Fruit fly (Drosophila melanogaster): ENCODE measurements around the gene CG6040.

dm6 chr3R:19103189-19103588, 6.4 kb downstream of the CG6040 start:
- no peak for TF ChIP-seq dl (GFP tag; optimal IDR thresholded peaks at IDR 0.05; ENCODE audit: insufficient read depth in 1 of 2, partially characterized antibody in 2 of 2)
- no peak for TF ChIP-seq usp (GFP tag; optimal IDR thresholded peaks at IDR 0.05)
- TF ChIP-seq foxo (GFP tag; optimal IDR thresholded peaks at IDR 0.05): no peak
- TF ChIP-seq CrebA (GFP tag; optimal IDR thresholded peaks at IDR 0.05; ENCODE audit: borderline replicate concordance): no peak
- no peak for TF ChIP-seq Dfd (GFP tag; optimal IDR thresholded peaks at IDR 0.05)
- TF ChIP-seq psq (GFP tag; optimal IDR thresholded peaks at IDR 0.05): no peak
- TF ChIP-seq pan (optimal IDR thresholded peaks at IDR 0.05): no peak
- no peak for TF ChIP-seq Dif (GFP tag; optimal IDR thresholded peaks at IDR 0.05; ENCODE audit: partially characterized antibody)
- no peak for TF ChIP-seq brk (GFP tag; optimal IDR thresholded peaks at IDR 0.05)
- no peak for TF ChIP-seq Vsx2 (GFP tag; optimal IDR thresholded peaks at IDR 0.05; ENCODE audit: partially characterized antibody)
- TF ChIP-seq CG32264 (GFP tag; optimal IDR thresholded peaks at IDR 0.05): no peak
- TF ChIP-seq Hnf4 (GFP tag; optimal IDR thresholded peaks at IDR 0.05): no peak
- TF ChIP-seq lola (GFP tag; optimal IDR thresholded peaks at IDR 0.05): no peak
- no peak for TF ChIP-seq br (GFP tag; optimal IDR thresholded peaks at IDR 0.05)
